Worm (Caenorhabditis elegans) whole organism, L4 larva: ENCODE measurements around the gene Y71H2B.5.

Source experiments
- D1046.2 ChIP-seq: fragments of 200-800 bp; sonication (Bioruptor generic); IDR thresholded peaks from 2 replicates; pipeline ENCODE4 v1.3.6; 2022; ENCODE audit warnings: missing genetic modification characterization, missing compliant biosample characterization
- F26F4.8 ChIP-seq: fragments of 200-800 bp; sonication (Bioruptor generic); conservative IDR thresholded peaks from 2 replicates; pipeline ENCODE4 v1.3.6; 2022; ENCODE audit warnings: missing genetic modification characterization, missing compliant biosample characterization
- F49E8.2 ChIP-seq: sonication (generic microtip); optimal IDR thresholded peaks from 2 replicates; lab custom pipeline; 2016; ENCODE audit warnings: missing compliant biosample characterization, mild to moderate bottlenecking, missing genetic modification characterization, borderline replicate concordance
- T20F7.1 ChIP-seq: fragments of 200-800 bp; sonication (Bioruptor generic); optimal IDR thresholded peaks from 2 replicates; lab custom pipeline; 2018; ENCODE audit warnings: mild to moderate bottlenecking, missing genetic modification characterization, missing compliant biosample characterization
- Y105C5A.15 ChIP-seq: fragments of 200-800 bp; sonication (Bioruptor generic); IDR thresholded peaks from 2 replicates; pipeline ENCODE4 v1.3.6; 2022; ENCODE audit warnings: missing genetic modification characterization, missing compliant biosample characterization
- Y48G9A.11 ChIP-seq: fragments of 200-800 bp; sonication (Bioruptor generic); IDR thresholded peaks from 2 replicates; pipeline ENCODE4 v1.3.6; 2022; ENCODE audit warnings: missing genetic modification reagents, missing genetic modification characterization, missing compliant biosample characterization
- Y5F2A.4 ChIP-seq: fragments of 200-800 bp; sonication (Bioruptor generic); optimal IDR thresholded peaks from 2 replicates; lab custom pipeline; 2018; ENCODE audit warnings: mild to moderate bottlenecking, missing genetic modification characterization, missing compliant biosample characterization
- Y75B8A.6 ChIP-seq: fragments of 200-800 bp; sonication (Bioruptor generic); IDR thresholded peaks from 2 replicates; pipeline ENCODE4 v1.3.6; 2022; ENCODE audit warnings: missing genetic modification reagents, missing genetic modification characterization, missing compliant biosample characterization
- ZK546.5 ChIP-seq, 2 experiments: sonication (generic microtip); optimal IDR thresholded peaks; 2 replicates each; lab custom pipeline; 2017; ENCODE audit warnings: missing biosample characterization in 2 of 2, missing genetic modification characterization in 2 of 2
- aha-1 ChIP-seq: fragments of 150-350 bp; peaks from one replicate; lab custom pipeline; 2014; ENCODE audit warnings: missing biosample characterization, missing genetic modification characterization
- ceh-20 ChIP-seq: fragments of 200-800 bp; sonication (Bioruptor generic); IDR thresholded peaks from 2 replicates; pipeline ENCODE4 v1.3.6; 2022; ENCODE audit warnings: missing genetic modification reagents, missing genetic modification characterization, missing compliant biosample characterization
- ceh-28 ChIP-seq: fragments of 150-350 bp; optimal IDR thresholded peaks from 2 replicates; lab custom pipeline; 2014; ENCODE audit warnings: missing biosample characterization, missing genetic modification reagents, missing genetic modification characterization
- ceh-82 ChIP-seq: sonication (generic microtip); optimal IDR thresholded peaks from 2 replicates; lab custom pipeline; 2017; ENCODE audit warnings: missing biosample characterization, missing genetic modification characterization
- cey-2 ChIP-seq: sonication (generic microtip); optimal IDR thresholded peaks from 3 replicates; lab custom pipeline; 2017; ENCODE audit warnings: missing genetic modification characterization, mild to moderate bottlenecking, missing compliant biosample characterization, antibody characterized with exemption, borderline replicate concordance; ENCODE audit not compliant: insufficient read depth
- ctbp-1 ChIP-seq: fragments of 200-800 bp; sonication (Bioruptor generic); IDR thresholded peaks from 2 replicates; pipeline ENCODE4 v1.3.6; 2022; ENCODE audit warnings: missing genetic modification reagents, missing genetic modification characterization, missing compliant biosample characterization
- daf-12 ChIP-seq: fragments of 150-350 bp; optimal IDR thresholded peaks from 2 replicates; lab custom pipeline; 2014; ENCODE audit warnings: missing biosample characterization, missing genetic modification reagents, missing genetic modification characterization
- daf-8 ChIP-seq: fragments of 200-800 bp; sonication (Bioruptor generic); IDR thresholded peaks from 2 replicates; pipeline ENCODE4 v1.3.6; 2022; ENCODE audit warnings: missing genetic modification characterization, missing compliant biosample characterization
- dmd-6 ChIP-seq: fragments of 200-800 bp; sonication (Bioruptor generic); IDR thresholded peaks from 2 replicates; pipeline ENCODE4 v1.3.6; 2022; ENCODE audit warnings: missing genetic modification reagents, missing genetic modification characterization, missing compliant biosample characterization
- dpl-1 ChIP-seq: fragments of 150-350 bp; optimal IDR thresholded peaks from 2 replicates; lab custom pipeline; 2014; ENCODE audit warnings: missing biosample characterization, missing genetic modification reagents, missing genetic modification characterization
- dve-1 ChIP-seq: sonication (generic microtip); optimal IDR thresholded peaks from 2 replicates; lab custom pipeline; 2017; ENCODE audit warnings: antibody characterized with exemption, mild to moderate bottlenecking, missing genetic modification characterization, missing compliant biosample characterization; ENCODE audit not compliant: insufficient read depth
- fkh-10 ChIP-seq: fragments of 150-350 bp; optimal IDR thresholded peaks from 2 replicates; lab custom pipeline; 2014; ENCODE audit warnings: missing biosample characterization, missing genetic modification reagents, missing genetic modification characterization
- hlh-11 ChIP-seq: fragments of 200-800 bp; sonication (Bioruptor generic); optimal IDR thresholded peaks from 2 replicates; lab custom pipeline; 2018; ENCODE audit warnings: mild to moderate bottlenecking, missing genetic modification characterization, missing compliant biosample characterization
- hlh-30 ChIP-seq: sonication (generic microtip); optimal IDR thresholded peaks from 2 replicates; lab custom pipeline; 2017; ENCODE audit warnings: antibody characterized with exemption, mild to moderate bottlenecking, missing genetic modification characterization, missing compliant biosample characterization; ENCODE audit not compliant: insufficient read depth
- hmg-1.1 ChIP-seq: fragments of 200-800 bp; sonication (Bioruptor generic); IDR thresholded peaks from 2 replicates; pipeline ENCODE4 v1.3.6; 2022; ENCODE audit warnings: missing genetic modification reagents, missing genetic modification characterization, missing compliant biosample characterization
- lim-7 ChIP-seq: fragments of 200-800 bp; sonication (Bioruptor generic); IDR thresholded peaks from 2 replicates; pipeline ENCODE4 v1.3.6; 2022; ENCODE audit warnings: missing genetic modification characterization, missing compliant biosample characterization
- lin-38 ChIP-seq: fragments of 200-800 bp; sonication (Bioruptor generic); IDR thresholded peaks from 2 replicates; pipeline ENCODE4 v1.3.6; 2022; ENCODE audit warnings: missing genetic modification reagents, missing genetic modification characterization, missing compliant biosample characterization
- lir-3 ChIP-seq: sonication (generic microtip); optimal IDR thresholded peaks from 2 replicates; lab custom pipeline; 2016; ENCODE audit warnings: mild to moderate bottlenecking, missing genetic modification characterization, missing compliant biosample characterization
- lsy-2 ChIP-seq, 2 experiments: fragments of 150-350 bp in 1 of 2; sonication (generic microtip) in 1 of 2; optimal IDR thresholded peaks; 2 replicates each; lab custom pipeline; 2014 to 2017; ENCODE audit warnings: missing biosample characterization in 2 of 2, missing genetic modification characterization in 2 of 2
- madf-9 ChIP-seq: fragments of 200-800 bp; sonication (Bioruptor generic); conservative IDR thresholded peaks from 2 replicates; pipeline ENCODE4 v1.3.6; 2022; ENCODE audit warnings: missing genetic modification reagents, missing genetic modification characterization, missing compliant biosample characterization
- mdl-1 ChIP-seq, 2 experiments: fragments of 150-350 bp in 1 of 2; sonication (generic microtip) in 1 of 2; optimal IDR thresholded peaks; 2 replicates each; lab custom pipeline; 2014 to 2017; ENCODE audit warnings: missing biosample characterization in 2 of 2, missing genetic modification characterization in 2 of 2
- mxl-3 ChIP-seq: fragments of 200-800 bp; sonication (Bioruptor generic); optimal IDR thresholded peaks from 2 replicates; lab custom pipeline; 2018; ENCODE audit warnings: mild to moderate bottlenecking, missing genetic modification characterization, missing compliant biosample characterization
- nhr-10 ChIP-seq: fragments of 150-350 bp; optimal IDR thresholded peaks from 2 replicates; lab custom pipeline; 2014; ENCODE audit warnings: missing biosample characterization, missing genetic modification characterization
- nhr-102 ChIP-seq: sonication (generic microtip); optimal IDR thresholded peaks from 2 replicates; lab custom pipeline; 2016; ENCODE audit warnings: mild to moderate bottlenecking, missing genetic modification characterization, moderate library complexity, missing compliant biosample characterization
- nhr-6 ChIP-seq: fragments of 150-350 bp; optimal IDR thresholded peaks from 2 replicates; lab custom pipeline; 2014; ENCODE audit warnings: missing biosample characterization, missing genetic modification characterization
- nhr-77 ChIP-seq: fragments of 150-350 bp; optimal IDR thresholded peaks from 2 replicates; lab custom pipeline; 2014; ENCODE audit warnings: missing biosample characterization, missing genetic modification characterization
- php-3 ChIP-seq: fragments of 200-800 bp; sonication (Bioruptor generic); IDR thresholded peaks from 2 replicates; pipeline ENCODE4 v1.3.6; 2022; ENCODE audit warnings: missing genetic modification reagents, missing genetic modification characterization, missing compliant biosample characterization
- pqm-1 ChIP-seq: sonication (generic microtip); optimal IDR thresholded peaks from 2 replicates; lab custom pipeline; 2017; ENCODE audit warnings: missing biosample characterization, missing genetic modification characterization
- saeg-2 ChIP-seq: fragments of 200-800 bp; sonication (Bioruptor generic); IDR thresholded peaks from 2 replicates; pipeline ENCODE4 v1.3.6; 2022; ENCODE audit warnings: missing genetic modification reagents, missing genetic modification characterization, missing compliant biosample characterization
- sdz-12 ChIP-seq: fragments of 200-800 bp; sonication (Bioruptor generic); optimal IDR thresholded peaks from 2 replicates; lab custom pipeline; 2018; ENCODE audit warnings: mild to moderate bottlenecking, missing genetic modification characterization, missing compliant biosample characterization
- skn-1 ChIP-seq: fragments of 150-350 bp; optimal IDR thresholded peaks from 2 replicates; lab custom pipeline; 2014; ENCODE audit warnings: missing biosample characterization, missing genetic modification characterization
- unc-130 ChIP-seq: sonication (generic microtip); optimal IDR thresholded peaks from 2 replicates; lab custom pipeline; 2016; ENCODE audit warnings: missing genetic modification reagents, missing genetic modification characterization, missing compliant biosample characterization
- unc-39 ChIP-seq: sonication (generic microtip); optimal IDR thresholded peaks from 2 replicates; lab custom pipeline; 2017; ENCODE audit warnings: missing biosample characterization, missing genetic modification characterization
- unc-62 ChIP-seq, 3 experiments: fragments of 150-350 bp in 1 of 3; sonication (generic microtip); optimal IDR thresholded peaks in 2 of 3; peaks in 1 of 3; 1 replicate in 1 of 3; 2 replicates in 2 of 3; lab custom pipeline; 2014 to 2017; ENCODE audit warnings: missing biosample characterization in 3 of 3, missing genetic modification characterization in 3 of 3, missing genetic modification reagents in 3 of 3, missing genotype in 1 of 3
- zip-2 ChIP-seq: fragments of 150-350 bp; optimal IDR thresholded peaks from 2 replicates; lab custom pipeline; 2014; ENCODE audit warnings: missing biosample characterization, missing genetic modification characterization

The Y71H2B.5 gene

ce11 chrIII:2576360-2577259 lies 31.2 kb upstream of the Y71H2B.5 start (continued):
- no peak for TF ChIP-seq F26F4.8
- TF ChIP-seq mdl-1 (tag; optimal IDR thresholded peaks at IDR 0.05; lab: Kevin White, UChicago) = peak in 1 of 2 experiments; percentile 69
- TF ChIP-seq hlh-30 = peak; percentile 66
- peak; percentile 65; the same call in 1 of the 2 replicates for TF ChIP-seq ceh-20 (GFP tag; lab: Robert Waterston, UW)
- TF ChIP-seq Y75B8A.6 (GFP tag; lab: Robert Waterston, UW) = no peak
- TF ChIP-seq dpl-1 (GFP tag; lab: Kevin White, UChicago) = peak; percentile 56
- TF ChIP-seq ceh-28 (tag; lab: Kevin White, UChicago) = peak; percentile 67
- TF ChIP-seq nhr-6 (tag; lab: Kevin White, UChicago) = peak; percentile 16
- TF ChIP-seq lim-7 = no peak
- no peak for TF ChIP-seq ceh-82 (tag; lab: Kevin White, UChicago)
- TF ChIP-seq fkh-10 (GFP tag; lab: Kevin White, UChicago) = peak; percentile 9
- no peak for TF ChIP-seq mxl-3 (GFP tag; lab: Kevin White, UChicago)
- no peak for TF ChIP-seq unc-62 (GFP tag; optimal IDR thresholded peaks at IDR 0.05 in 1 of 2; lab: Kevin White, UChicago)
- no peak for TF ChIP-seq unc-62 (tag; optimal IDR thresholded peaks at IDR 0.05; lab: Kevin White, UChicago)
- peak; percentile 21 to 82 for TF ChIP-seq lsy-2 (tag; optimal IDR thresholded peaks at IDR 0.05; lab: Kevin White, UChicago)
- TF ChIP-seq php-3 (GFP tag; lab: Robert Waterston, UW) = no peak
- TF ChIP-seq ctbp-1 (GFP tag; lab: Robert Waterston, UW) = peak; percentile 30; the same call in 1 of the 2 replicates

- TF ChIP-seq aha-1 (tag; lab: Kevin White, UChicago) (peak; percentile 52), unc-39 (tag; lab: Kevin White, UChicago) (no peak), sdz-12 (GFP tag; lab: Kevin White, UChicago) (no peak)
Observed at ce11 chrIII:2577982-2578381, 29.8 kb upstream of the Y71H2B.5 start.

DNA sequence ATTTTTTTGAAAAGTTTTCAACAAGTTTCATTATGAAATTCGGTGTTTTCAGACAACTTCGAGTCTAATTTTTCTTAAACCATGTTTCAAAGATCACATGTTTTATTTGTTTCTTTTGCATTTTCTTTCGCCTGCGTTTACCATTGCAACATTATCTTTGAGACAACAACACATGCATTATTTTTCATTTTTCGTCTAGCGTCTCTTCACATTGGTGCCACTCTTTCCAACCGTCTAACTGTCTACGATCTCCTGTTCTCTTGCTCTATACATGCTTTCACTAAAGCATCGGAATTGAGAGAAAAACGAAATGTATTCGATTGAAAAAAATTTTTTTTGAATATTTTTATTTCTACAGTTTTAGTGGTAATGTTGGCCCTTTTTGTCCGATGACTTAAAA lies 29.3 kb upstream of the Y71H2B.5 start:
- no peak for TF ChIP-seq nhr-102 (tag; lab: Kevin White, UChicago)
- no peak for TF ChIP-seq Y105C5A.15
- no peak for TF ChIP-seq zip-2 (tag; lab: Kevin White, UChicago)
- no peak for TF ChIP-seq daf-8
- TF ChIP-seq Y5F2A.4 (GFP tag; lab: Kevin White, UChicago) = no peak
- TF ChIP-seq lsy-2 (tag; optimal IDR thresholded peaks at IDR 0.05; lab: Kevin White, UChicago) = peak in 1 of 2 experiments; percentile 82
- TF ChIP-seq cey-2 (tag; lab: Kevin White, UChicago) = no peak
- no peak for TF ChIP-seq ZK546.5 (tag; optimal IDR thresholded peaks at IDR 0.05; lab: Kevin White, UChicago)
- TF ChIP-seq saeg-2 (GFP tag; lab: Robert Waterston, UW) = no peak
- TF ChIP-seq lin-38 (GFP tag; lab: Robert Waterston, UW) = no peak
- no peak for TF ChIP-seq ceh-82 (tag; lab: Kevin White, UChicago)
- peak; percentile 30 for TF ChIP-seq T20F7.1 (GFP tag; lab: Kevin White, UChicago)
- 0 out of 2 replicates have a peak, but pooled peaks have one; percentile 26 for TF ChIP-seq hmg-1.1 (GFP tag; lab: Robert Waterston, UW)
- TF ChIP-seq hlh-11 (tag; lab: Kevin White, UChicago) = peak; percentile 66
- TF ChIP-seq nhr-10 = no peak
- no peak for TF ChIP-seq nhr-77 (tag; lab: Kevin White, UChicago)
- no peak for TF ChIP-seq Y48G9A.11 (GFP tag; lab: Robert Waterston, UW)
- no peak for TF ChIP-seq lir-3 (tag; lab: Kevin White, UChicago)
- peak; percentile 63 for TF ChIP-seq nhr-6 (tag; lab: Kevin White, UChicago)
- peak; percentile 31 for TF ChIP-seq dmd-6 (GFP tag; lab: Robert Waterston, UW)
- no peak for TF ChIP-seq madf-9
- TF ChIP-seq D1046.2 (GFP tag; lab: Robert Waterston, UW) = no peak
- TF ChIP-seq skn-1 = no peak
- no peak for TF ChIP-seq unc-130 (GFP tag; lab: Kevin White, UChicago)
- no peak for TF ChIP-seq fkh-10 (GFP tag; lab: Kevin White, UChicago)
- TF ChIP-seq Y75B8A.6 (GFP tag; lab: Robert Waterston, UW) = no peak
- peak; percentile 49 for TF ChIP-seq mxl-3 (GFP tag; lab: Kevin White, UChicago)
- no peak for TF ChIP-seq F49E8.2 (tag; lab: Kevin White, UChicago)
- TF ChIP-seq daf-12 (tag; lab: Kevin White, UChicago) = no peak
- TF ChIP-seq dve-1 (tag; lab: Kevin White, UChicago) = peak; percentile 85
- no peak for TF ChIP-seq pqm-1
